Worm (Caenorhabditis elegans) whole organism, L1 larva: ENCODE results near the gene cyp-31A2.
"Not testable (repeated sequence)": the region's sequence is repeated elsewhere in the genome, so short reads cannot be mapped to it uniquely, and the experiment has no call there.

Source experiments
- C04F5.9 ChIP-seq: sonication (generic microtip); optimal IDR thresholded peaks from 2 replicates; lab custom pipeline; 2016; ENCODE audit warnings: missing genetic modification characterization, missing compliant biosample characterization
- C16A3.4 ChIP-seq: fragments of 150-350 bp; optimal IDR thresholded peaks from 2 replicates; lab custom pipeline; 2014; ENCODE audit warnings: missing biosample characterization, missing genetic modification characterization
- F16B12.6 ChIP-seq: fragments of 150-350 bp; optimal IDR thresholded peaks from 2 replicates; lab custom pipeline; 2014; ENCODE audit warnings: missing biosample characterization, missing genetic modification characterization
- aha-1 ChIP-seq: fragments of 150-350 bp; optimal IDR thresholded peaks from 2 replicates; lab custom pipeline; 2014; ENCODE audit warnings: missing biosample characterization, missing genetic modification characterization
- ceh-63 ChIP-seq: fragments of 200-800 bp; sonication (Bioruptor generic); optimal IDR thresholded peaks from 2 replicates; lab custom pipeline; 2018; ENCODE audit warnings: mild to moderate bottlenecking, missing genetic modification characterization, missing compliant biosample characterization
- ces-1 ChIP-seq: fragments of 150-350 bp; optimal IDR thresholded peaks from 2 replicates; lab custom pipeline; 2014; ENCODE audit warnings: missing biosample characterization, missing genetic modification reagents, missing genetic modification characterization
- dpl-1 ChIP-seq, 3 experiments: fragments of 150-350 bp in 2 of 3; sonication (generic microtip) in 1 of 3; optimal IDR thresholded peaks; 2 replicates each; lab custom pipeline; 2014 to 2017; ENCODE audit warnings: missing biosample characterization in 3 of 3, missing genetic modification characterization in 3 of 3, missing genetic modification reagents in 3 of 3
- dsc-1 ChIP-seq: sonication (generic microtip); optimal IDR thresholded peaks from 2 replicates; lab custom pipeline; 2016; ENCODE audit warnings: mild to moderate bottlenecking, missing genetic modification characterization, missing compliant biosample characterization
- efl-1 ChIP-seq, 4 experiments: fragments of 150-350 bp; optimal IDR thresholded peaks in 3 of 4; peaks in 1 of 4; 1 replicate in 1 of 4; 2 replicates in 3 of 4; lab custom pipeline; 2014; ENCODE audit warnings: missing biosample characterization in 2 of 4, missing genetic modification characterization in 2 of 4, missing genetic modification reagents in 2 of 4
- efl-3 ChIP-seq: fragments of 200-800 bp; sonication (Bioruptor generic); optimal IDR thresholded peaks from 2 replicates; lab custom pipeline; 2018; ENCODE audit warnings: mild to moderate bottlenecking, missing genetic modification characterization, missing compliant biosample characterization
- egl-13 ChIP-seq: sonication (generic microtip); optimal IDR thresholded peaks from 2 replicates; lab custom pipeline; 2016; ENCODE audit warnings: missing genotype, missing genetic modification reagents, missing genetic modification characterization, missing compliant biosample characterization
- elt-3 ChIP-seq, 6 experiments: fragments of 150-350 bp in 1 of 6; sonication (generic microtip); optimal IDR thresholded peaks; 2 replicates each; lab custom pipeline; 2017 to 2018; ENCODE audit warnings: missing biosample characterization in 6 of 6, missing genetic modification characterization in 6 of 6, inconsistent platforms in 1 of 6
- ets-5 ChIP-seq: fragments of 200-800 bp; sonication (Bioruptor generic); IDR thresholded peaks from 2 replicates; pipeline ENCODE4 v1.3.6; 2022; ENCODE audit warnings: missing genetic modification characterization, missing compliant biosample characterization
- fkh-8 ChIP-seq: sonication (generic microtip); optimal IDR thresholded peaks from 2 replicates; lab custom pipeline; 2016; ENCODE audit warnings: mild to moderate bottlenecking, missing genetic modification characterization, missing compliant biosample characterization
- hlh-17 ChIP-seq: fragments of 200-800 bp; sonication (Bioruptor generic); optimal IDR thresholded peaks from 2 replicates; lab custom pipeline; 2018; ENCODE audit warnings: missing genetic modification characterization, mild to moderate bottlenecking, missing compliant biosample characterization, moderate library complexity, borderline replicate concordance
- hlh-4 ChIP-seq: sonication (generic microtip); optimal IDR thresholded peaks from 2 replicates; lab custom pipeline; 2016; ENCODE audit warnings: mild to moderate bottlenecking, missing genetic modification characterization, missing compliant biosample characterization
- irx-1 ChIP-seq: sonication (generic microtip); optimal IDR thresholded peaks from 2 replicates; lab custom pipeline; 2016; ENCODE audit warnings: missing genetic modification characterization, missing compliant biosample characterization
- isw-1 ChIP-seq: fragments of 200-800 bp; sonication (Bioruptor generic); IDR thresholded peaks from 2 replicates; pipeline ENCODE4 v1.3.6; 2022; ENCODE audit warnings: missing genetic modification characterization, missing compliant biosample characterization
- mab-9 ChIP-seq: fragments of 200-800 bp; sonication (Bioruptor generic); IDR thresholded peaks from 2 replicates; pipeline ENCODE4 v1.3.6; 2022; ENCODE audit warnings: missing genetic modification reagents, missing genetic modification characterization, missing compliant biosample characterization
- nhr-12 ChIP-seq: sonication (generic microtip); optimal IDR thresholded peaks from 2 replicates; lab custom pipeline; 2017; ENCODE audit warnings: missing biosample characterization, missing genetic modification characterization
- nhr-19 ChIP-seq: fragments of 200-800 bp; sonication (Bioruptor generic); conservative IDR thresholded peaks from 2 replicates; pipeline ENCODE4 v1.3.6; 2022; ENCODE audit warnings: missing genetic modification characterization, missing compliant biosample characterization
- nhr-71 ChIP-seq: sonication (generic microtip); optimal IDR thresholded peaks from 2 replicates; lab custom pipeline; 2016; ENCODE audit warnings: mild to moderate bottlenecking, missing genetic modification characterization, moderate library complexity, missing compliant biosample characterization
- nhr-84 ChIP-seq: sonication (generic microtip); optimal IDR thresholded peaks from 2 replicates; lab custom pipeline; 2017; ENCODE audit warnings: missing biosample characterization, missing genetic modification characterization
- nhr-85 ChIP-seq: sonication (generic microtip); peaks from one replicate; lab custom pipeline; 2016; ENCODE audit warnings: missing genetic modification characterization, inconsistent platforms, missing compliant biosample characterization
- pag-3 ChIP-seq: sonication (generic microtip); optimal IDR thresholded peaks from 2 replicates; lab custom pipeline; 2017; ENCODE audit warnings: missing genetic modification characterization, mild to moderate bottlenecking, missing compliant biosample characterization, antibody characterized with exemption, borderline replicate concordance; ENCODE audit not compliant: insufficient read depth
- pax-3 ChIP-seq: fragments of 200-800 bp; sonication (Bioruptor generic); optimal IDR thresholded peaks from 2 replicates; lab custom pipeline; 2018; ENCODE audit warnings: mild to moderate bottlenecking, missing genetic modification characterization, moderate library complexity, missing compliant biosample characterization
- pqm-1 ChIP-seq: sonication (generic microtip); optimal IDR thresholded peaks from 3 replicates; lab custom pipeline; 2017; ENCODE audit warnings: missing biosample characterization, missing genetic modification characterization
- skn-1 ChIP-seq: fragments of 150-350 bp; optimal IDR thresholded peaks from 2 replicates; lab custom pipeline; 2014; ENCODE audit warnings: missing biosample characterization, missing genetic modification characterization
- snpc-4 ChIP-seq: fragments of 150-350 bp; optimal IDR thresholded peaks from 2 replicates; lab custom pipeline; 2014; ENCODE audit warnings: missing biosample characterization, missing genetic modification characterization
- snu-23 ChIP-seq: sonication (generic microtip); optimal IDR thresholded peaks from 2 replicates; lab custom pipeline; 2016; ENCODE audit warnings: missing genetic modification characterization, missing compliant biosample characterization
- sup-37 ChIP-seq: fragments of 200-800 bp; sonication (Bioruptor generic); optimal IDR thresholded peaks from 2 replicates; lab custom pipeline; 2018; ENCODE audit warnings: mild to moderate bottlenecking, missing genetic modification characterization, missing compliant biosample characterization
- swsn-7 ChIP-seq: sonication (generic microtip); optimal IDR thresholded peaks from 2 replicates; lab custom pipeline; 2016; ENCODE audit warnings: missing genetic modification characterization, missing compliant biosample characterization
- tbx-2 ChIP-seq: sonication (generic microtip); optimal IDR thresholded peaks from 2 replicates; lab custom pipeline; 2016; ENCODE audit warnings: missing genetic modification characterization, missing compliant biosample characterization
- tlp-1 ChIP-seq: fragments of 150-350 bp; optimal IDR thresholded peaks from 2 replicates; lab custom pipeline; 2014; ENCODE audit warnings: missing biosample characterization, missing genetic modification characterization
- unc-30 ChIP-seq: sonication (generic microtip); optimal IDR thresholded peaks from 2 replicates; lab custom pipeline; 2017; ENCODE audit warnings: missing biosample characterization, missing genetic modification characterization
- unc-98 ChIP-seq: fragments of 200-800 bp; sonication (Bioruptor generic); IDR thresholded peaks from 2 replicates; pipeline ENCODE4 v1.3.6; 2022; ENCODE audit warnings: missing genetic modification characterization, missing compliant biosample characterization
- zag-1 ChIP-seq: fragments of 150-350 bp; optimal IDR thresholded peaks from 2 replicates; lab custom pipeline; 2014; ENCODE audit warnings: missing biosample characterization, missing genetic modification characterization

The cyp-31A2 gene

ce11 chrIV:11416724-11417123, 13.0 kb downstream of the cyp-31A2 start, which contains the start of gene F22B3.5:
F22B3.5 (minus strand) TSS chrIV:11416824.
- not testable (repeated sequence) for TF ChIP-seq unc-98 (GFP tag; lab: Robert Waterston, UW); F16B12.6 (tag; lab: Kevin White, UChicago); nhr-84 (tag; lab: Kevin White, UChicago)
- TF ChIP-seq, all 84 proteins: peak for 0; not testable (repeated sequence) for 84

DNA sequence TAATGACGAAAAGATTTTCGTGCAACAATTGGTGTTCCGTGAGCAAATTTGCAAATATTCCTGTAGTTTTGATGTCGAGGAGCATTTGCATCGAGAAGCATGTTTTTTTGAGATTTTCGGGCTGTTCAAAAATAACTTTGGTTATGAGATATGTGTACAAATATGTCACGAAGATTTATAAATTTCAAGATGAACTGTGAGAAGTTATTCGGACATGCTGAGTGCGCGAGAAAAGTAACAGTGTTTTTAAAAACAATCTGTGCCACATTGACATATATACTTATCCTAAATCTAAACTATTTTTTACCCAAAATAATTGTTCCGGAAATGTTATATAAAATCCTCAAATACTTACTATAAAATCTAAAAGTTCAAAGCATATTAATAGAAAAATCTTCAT, 17.9 kb downstream of the cyp-31A2 start, which contains the start of gene F22B3.7:
Gene F22B3.7 (minus strand): TSS at position 101 of the 400 bp plus-strand sequence.
- no peak for TF ChIP-seq hlh-4
- TF ChIP-seq zag-1 = no peak
- TF ChIP-seq isw-1 = no peak
- no peak for TF ChIP-seq dsc-1 (tag; lab: Kevin White, UChicago)
- no peak for TF ChIP-seq unc-30 (tag; lab: Kevin White, UChicago)
- TF ChIP-seq elt-3 (tag; optimal IDR thresholded peaks at IDR 0.05; lab: Kevin White, UChicago) = no peak
- no peak for TF ChIP-seq tbx-2 (tag; lab: Kevin White, UChicago)
- TF ChIP-seq hlh-17 = no peak
- no peak for TF ChIP-seq fkh-8 (tag; lab: Kevin White, UChicago)
- TF ChIP-seq nhr-12 (tag; lab: Kevin White, UChicago) = no peak
- TF ChIP-seq nhr-84 (tag; lab: Kevin White, UChicago) = no peak
- TF ChIP-seq snu-23 (GFP tag; lab: Kevin White, UChicago) = no peak
- TF ChIP-seq C04F5.9 (tag; lab: Kevin White, UChicago) = no peak
- no peak for TF ChIP-seq nhr-85 (tag; lab: Kevin White, UChicago)
- TF ChIP-seq efl-1 (optimal IDR thresholded peaks at IDR 0.05; lab: Kevin White, UChicago) = no peak
- TF ChIP-seq efl-1 (GFP tag; optimal IDR thresholded peaks at IDR 0.05 in 1 of 2; lab: Kevin White, UChicago) = no peak
- no peak for TF ChIP-seq pag-3 (tag; lab: Kevin White, UChicago)
- TF ChIP-seq nhr-71 (tag; lab: Kevin White, UChicago) = no peak
- no peak for TF ChIP-seq pax-3 (tag; lab: Kevin White, UChicago)
- TF ChIP-seq ces-1 (GFP tag; lab: Kevin White, UChicago) = no peak
- TF ChIP-seq egl-13 (tag; lab: Kevin White, UChicago) = no peak

DNA sequence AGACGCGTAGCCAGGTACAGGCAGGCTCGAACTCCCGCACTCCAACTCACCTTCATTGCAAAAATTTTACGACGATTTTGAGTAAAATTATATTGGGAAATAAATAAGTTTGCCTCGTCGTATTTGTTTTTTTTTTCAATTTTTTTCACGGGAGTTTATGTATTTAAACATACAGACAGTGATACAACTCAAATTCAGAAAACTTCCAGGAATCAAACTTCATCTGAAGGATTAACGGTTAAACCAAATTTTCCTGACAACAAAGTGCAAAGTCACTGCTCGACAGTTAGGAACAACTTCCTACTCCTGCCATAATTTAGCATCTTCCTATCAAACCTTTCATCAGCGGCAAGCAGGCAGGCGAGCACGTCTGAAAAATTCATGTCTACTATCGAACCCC, 21.1 kb downstream of the cyp-31A2 start, which contains the start of gene F22B3.8:
Gene F22B3.8 (minus strand): TSS at position 101 of the 400 bp plus-strand sequence.
- TF ChIP-seq dpl-1 (GFP tag; optimal IDR thresholded peaks at IDR 0.05; lab: Kevin White, UChicago) = no peak
- no peak for TF ChIP-seq nhr-84 (tag; lab: Kevin White, UChicago)
- TF ChIP-seq mab-9 (GFP tag; lab: Robert Waterston, UW) = no peak
- no peak for TF ChIP-seq ceh-63 (GFP tag; lab: Kevin White, UChicago)
- no peak for TF ChIP-seq sup-37
- no peak for TF ChIP-seq irx-1 (tag; lab: Kevin White, UChicago)
- no peak for TF ChIP-seq C16A3.4 (tag; lab: Kevin White, UChicago)
- TF ChIP-seq pqm-1 = no peak
- TF ChIP-seq isw-1 = no peak
- no peak for TF ChIP-seq tlp-1 (tag; lab: Kevin White, UChicago)
- TF ChIP-seq swsn-7 (tag; lab: Kevin White, UChicago) = no peak
- TF ChIP-seq efl-3 (GFP tag; lab: Kevin White, UChicago) = no peak
- TF ChIP-seq snpc-4 (tag; lab: Kevin White, UChicago) = no peak
- TF ChIP-seq aha-1 (tag; lab: Kevin White, UChicago) = no peak
- no peak for TF ChIP-seq ets-5
- no peak for TF ChIP-seq skn-1
- TF ChIP-seq nhr-12 (tag; lab: Kevin White, UChicago) = no peak

ce11 chrIV:11425442-11425841, 21.7 kb downstream of the cyp-31A2 start, which contains the start of gene kin-4:
kin-4 (plus strand) TSS chrIV:11425742.
- TF ChIP-seq dsc-1 (tag; lab: Kevin White, UChicago) (peak; percentile 20), nhr-19 (GFP tag; lab: Robert Waterston, UW) (no peak), fkh-8 (tag; lab: Kevin White, UChicago) (peak; percentile 17)
